Worm (Caenorhabditis elegans) whole organism, L1 larva: ENCODE data around the gene cest-5.1.

Experiments used
- C04F5.9 ChIP-seq: sonication (generic microtip); optimal IDR thresholded peaks from 2 replicates; lab custom pipeline; 2016; ENCODE audit warnings: missing genetic modification characterization, missing compliant biosample characterization
- C34B4.2 ChIP-seq: sonication (generic microtip); optimal IDR thresholded peaks from 2 replicates; lab custom pipeline; 2017; ENCODE audit warnings: mild to moderate bottlenecking, missing genetic modification characterization, missing compliant biosample characterization
- F16B12.6 ChIP-seq: fragments of 150-350 bp; optimal IDR thresholded peaks from 2 replicates; lab custom pipeline; 2014; ENCODE audit warnings: missing biosample characterization, missing genetic modification characterization
- aha-1 ChIP-seq: fragments of 150-350 bp; optimal IDR thresholded peaks from 2 replicates; lab custom pipeline; 2014; ENCODE audit warnings: missing biosample characterization, missing genetic modification characterization
- blmp-1 ChIP-seq: fragments of 150-350 bp; optimal IDR thresholded peaks from 2 replicates; lab custom pipeline; 2014; ENCODE audit warnings: missing biosample characterization, missing genetic modification characterization
- ceh-8 ChIP-seq: fragments of 200-800 bp; sonication (Bioruptor generic); optimal IDR thresholded peaks from 2 replicates; lab custom pipeline; 2018; ENCODE audit warnings: mild to moderate bottlenecking, missing genetic modification characterization, moderate library complexity, missing compliant biosample characterization
- ceh-82 ChIP-seq, 3 experiments: fragments of 150-350 bp in 1 of 3; sonication (generic microtip) in 2 of 3; optimal IDR thresholded peaks; 2 replicates each; lab custom pipeline; 2014 to 2017; ENCODE audit warnings: missing biosample characterization in 3 of 3, missing genetic modification characterization in 3 of 3
- efl-1 ChIP-seq, 4 experiments: fragments of 150-350 bp; optimal IDR thresholded peaks in 3 of 4; peaks in 1 of 4; 1 replicate in 1 of 4; 2 replicates in 3 of 4; lab custom pipeline; 2014; ENCODE audit warnings: missing biosample characterization in 2 of 4, missing genetic modification characterization in 2 of 4, missing genetic modification reagents in 2 of 4
- efl-3 ChIP-seq: fragments of 200-800 bp; sonication (Bioruptor generic); optimal IDR thresholded peaks from 2 replicates; lab custom pipeline; 2018; ENCODE audit warnings: mild to moderate bottlenecking, missing genetic modification characterization, missing compliant biosample characterization
- egl-13 ChIP-seq: sonication (generic microtip); optimal IDR thresholded peaks from 2 replicates; lab custom pipeline; 2016; ENCODE audit warnings: missing genotype, missing genetic modification reagents, missing genetic modification characterization, missing compliant biosample characterization
- egl-27 ChIP-seq, 2 experiments: fragments of 150-350 bp in 1 of 2; sonication (generic microtip); optimal IDR thresholded peaks; 3 replicates each; lab custom pipeline; 2017 to 2018; ENCODE audit warnings: missing biosample characterization in 2 of 2, missing genetic modification characterization in 2 of 2, missing genetic modification reagents in 2 of 2
- elt-3 ChIP-seq, 6 experiments: fragments of 150-350 bp in 1 of 6; sonication (generic microtip); optimal IDR thresholded peaks; 2 replicates each; lab custom pipeline; 2017 to 2018; ENCODE audit warnings: missing biosample characterization in 6 of 6, missing genetic modification characterization in 6 of 6, inconsistent platforms in 1 of 6
- fkh-10 ChIP-seq: sonication (generic microtip); optimal IDR thresholded peaks from 2 replicates; lab custom pipeline; 2017; ENCODE audit warnings: missing biosample characterization, missing genetic modification reagents, missing genetic modification characterization
- fkh-4 ChIP-seq: sonication (generic microtip); optimal IDR thresholded peaks from 2 replicates; lab custom pipeline; 2016; ENCODE audit warnings: missing compliant biosample characterization, missing genetic modification characterization, borderline replicate concordance
- fkh-8 ChIP-seq: sonication (generic microtip); optimal IDR thresholded peaks from 2 replicates; lab custom pipeline; 2016; ENCODE audit warnings: mild to moderate bottlenecking, missing genetic modification characterization, missing compliant biosample characterization
- grh-1 ChIP-seq: fragments of 200-800 bp; sonication (Bioruptor generic); IDR thresholded peaks from 2 replicates; pipeline ENCODE4 v1.3.6; 2022; ENCODE audit warnings: missing genetic modification reagents, missing genetic modification characterization, missing compliant biosample characterization
- hlh-17 ChIP-seq: fragments of 200-800 bp; sonication (Bioruptor generic); optimal IDR thresholded peaks from 2 replicates; lab custom pipeline; 2018; ENCODE audit warnings: missing genetic modification characterization, mild to moderate bottlenecking, missing compliant biosample characterization, moderate library complexity, borderline replicate concordance
- hlh-4 ChIP-seq: sonication (generic microtip); optimal IDR thresholded peaks from 2 replicates; lab custom pipeline; 2016; ENCODE audit warnings: mild to moderate bottlenecking, missing genetic modification characterization, missing compliant biosample characterization
- hpl-2 ChIP-seq: fragments of 150-350 bp; optimal IDR thresholded peaks from 2 replicates; lab custom pipeline; 2014; ENCODE audit warnings: missing biosample characterization, missing genetic modification reagents, missing genetic modification characterization
- lin-14 ChIP-seq: fragments of 200-800 bp; sonication (Bioruptor generic); optimal IDR thresholded peaks from 2 replicates; lab custom pipeline; 2018; ENCODE audit warnings: mild to moderate bottlenecking, missing genetic modification characterization, moderate library complexity, missing compliant biosample characterization
- lin-15B ChIP-seq: fragments of 150-350 bp; sonication (generic microtip); optimal IDR thresholded peaks from 3 replicates; lab custom pipeline; 2014; ENCODE audit warnings: missing biosample characterization, missing genetic modification characterization
- lin-35 ChIP-seq, 2 experiments: fragments of 150-350 bp; optimal IDR thresholded peaks; 2 replicates each; lab custom pipeline; 2014; ENCODE audit warnings: missing biosample characterization in 2 of 2, missing genetic modification characterization in 2 of 2, missing genetic modification reagents in 2 of 2
- lin-39 ChIP-seq: fragments of 150-350 bp; optimal IDR thresholded peaks from 2 replicates; lab custom pipeline; 2014; ENCODE audit warnings: missing biosample characterization, missing genetic modification reagents, missing genetic modification characterization
- lir-3 ChIP-seq: sonication (generic microtip); optimal IDR thresholded peaks from 2 replicates; lab custom pipeline; 2016; ENCODE audit warnings: mild to moderate bottlenecking, missing genetic modification characterization, moderate library complexity, missing compliant biosample characterization; ENCODE audit not compliant: poor library complexity
- mdl-1 ChIP-seq, 2 experiments: fragments of 150-350 bp; optimal IDR thresholded peaks; 2 replicates each; lab custom pipeline; 2014 to 2017; ENCODE audit warnings: missing biosample characterization in 2 of 2, missing genetic modification characterization in 2 of 2, inconsistent platforms in 1 of 2
- mef-2 ChIP-seq: fragments of 150-350 bp; optimal IDR thresholded peaks from 2 replicates; lab custom pipeline; 2014; ENCODE audit warnings: missing biosample characterization, missing genetic modification characterization
- mep-1 ChIP-seq: fragments of 150-350 bp; optimal IDR thresholded peaks from 2 replicates; lab custom pipeline; 2014; ENCODE audit warnings: missing biosample characterization, missing genetic modification characterization
- nhr-11 ChIP-seq: fragments of 150-350 bp; optimal IDR thresholded peaks from 2 replicates; lab custom pipeline; 2014; ENCODE audit warnings: missing biosample characterization, missing genetic modification characterization
- nhr-12 ChIP-seq: sonication (generic microtip); optimal IDR thresholded peaks from 2 replicates; lab custom pipeline; 2017; ENCODE audit warnings: missing biosample characterization, missing genetic modification characterization
- nhr-20 ChIP-seq: sonication (generic microtip); optimal IDR thresholded peaks from 2 replicates; lab custom pipeline; 2016; ENCODE audit warnings: mild to moderate bottlenecking, missing genetic modification characterization, missing compliant biosample characterization
- nhr-237 ChIP-seq: fragments of 150-350 bp; optimal IDR thresholded peaks from 2 replicates; lab custom pipeline; 2014; ENCODE audit warnings: missing biosample characterization, missing genetic modification characterization
- nhr-71 ChIP-seq: sonication (generic microtip); optimal IDR thresholded peaks from 2 replicates; lab custom pipeline; 2016; ENCODE audit warnings: mild to moderate bottlenecking, missing genetic modification characterization, moderate library complexity, missing compliant biosample characterization
- nhr-77 ChIP-seq: fragments of 150-350 bp; optimal IDR thresholded peaks from 2 replicates; lab custom pipeline; 2014; ENCODE audit warnings: missing biosample characterization, missing genetic modification characterization
- nhr-84 ChIP-seq: sonication (generic microtip); optimal IDR thresholded peaks from 2 replicates; lab custom pipeline; 2017; ENCODE audit warnings: missing biosample characterization, missing genetic modification characterization
- nhr-85 ChIP-seq: sonication (generic microtip); peaks from one replicate; lab custom pipeline; 2016; ENCODE audit warnings: missing genetic modification characterization, inconsistent platforms, missing compliant biosample characterization
- pag-3 ChIP-seq: sonication (generic microtip); optimal IDR thresholded peaks from 2 replicates; lab custom pipeline; 2017; ENCODE audit warnings: missing genetic modification characterization, mild to moderate bottlenecking, missing compliant biosample characterization, antibody characterized with exemption, borderline replicate concordance; ENCODE audit not compliant: insufficient read depth
- pqm-1 ChIP-seq: sonication (generic microtip); optimal IDR thresholded peaks from 3 replicates; lab custom pipeline; 2017; ENCODE audit warnings: missing biosample characterization, missing genetic modification characterization
- rnt-1 ChIP-seq: sonication (generic microtip); optimal IDR thresholded peaks from 2 replicates; lab custom pipeline; 2016; ENCODE audit warnings: mild to moderate bottlenecking, missing genetic modification characterization, moderate library complexity, missing compliant biosample characterization
- sox-4 ChIP-seq: sonication (generic microtip); optimal IDR thresholded peaks from 2 replicates; lab custom pipeline; 2016; ENCODE audit warnings: missing genetic modification characterization, missing compliant biosample characterization
- sup-37 ChIP-seq: fragments of 200-800 bp; sonication (Bioruptor generic); optimal IDR thresholded peaks from 2 replicates; lab custom pipeline; 2018; ENCODE audit warnings: mild to moderate bottlenecking, missing genetic modification characterization, missing compliant biosample characterization
- swsn-7 ChIP-seq: sonication (generic microtip); optimal IDR thresholded peaks from 2 replicates; lab custom pipeline; 2016; ENCODE audit warnings: missing genetic modification characterization, missing compliant biosample characterization
- tbx-2 ChIP-seq: sonication (generic microtip); optimal IDR thresholded peaks from 2 replicates; lab custom pipeline; 2016; ENCODE audit warnings: missing genetic modification characterization, missing compliant biosample characterization
- vab-15 ChIP-seq: sonication (generic microtip); optimal IDR thresholded peaks from 2 replicates; lab custom pipeline; 2017; ENCODE audit warnings: missing genotype, mild to moderate bottlenecking, missing genetic modification characterization, missing compliant biosample characterization
- xbp-1 ChIP-seq: sonication (generic microtip); optimal IDR thresholded peaks from 2 replicates; lab custom pipeline; 2016; ENCODE audit warnings: missing genetic modification characterization, missing compliant biosample characterization
- ztf-11 ChIP-seq, 2 experiments: sonication (generic microtip); optimal IDR thresholded peaks; 2 replicates each; lab custom pipeline; 2016 to 2017; ENCODE audit warnings: missing genetic modification characterization in 2 of 2, missing biosample characterization in 1 of 2, missing compliant biosample characterization in 1 of 2
- ztf-4 ChIP-seq: fragments of 150-350 bp; optimal IDR thresholded peaks from 2 replicates; lab custom pipeline; 2014; ENCODE audit warnings: missing biosample characterization, missing genetic modification characterization

cest-5.1 gene

DNA sequence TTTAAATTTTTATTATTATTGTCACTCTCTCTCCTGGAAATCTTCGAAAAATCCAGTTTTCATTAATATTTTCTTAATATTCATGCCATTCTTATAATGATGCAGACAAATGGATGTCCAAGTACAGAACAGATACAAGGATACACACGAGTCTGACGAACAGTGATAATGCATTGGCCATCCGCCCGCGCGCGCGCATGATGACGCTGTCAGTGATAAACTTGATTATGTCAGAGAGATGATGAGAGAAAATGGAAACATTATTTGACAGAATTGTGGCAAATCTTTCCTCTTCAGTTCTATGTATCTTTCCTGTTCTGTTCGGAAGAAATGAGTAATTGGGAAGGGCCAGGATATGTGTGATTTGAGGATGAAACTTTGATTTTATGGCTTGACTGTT, 24.2 kb upstream of the cest-5.1 start (continued):
- TF ChIP-seq swsn-7 (tag; lab: Kevin White, UChicago) (no peak), nhr-11 (tag; lab: Kevin White, UChicago) (no peak), C34B4.2 (no peak), egl-13 (no peak), aha-1 (tag; lab: Kevin White, UChicago) (no peak), blmp-1 (tag; lab: Kevin White, UChicago) (peak; percentile 82), fkh-4 (tag; lab: Kevin White, UChicago) (no peak), nhr-12 (tag; lab: Kevin White, UChicago) (no peak), lin-15B (tag; lab: Kevin White, UChicago) (no peak), mef-2 (tag; lab: Kevin White, UChicago) (no peak), rnt-1 (tag; lab: Kevin White, UChicago) (no peak), egl-27 (tag; optimal IDR thresholded peaks at IDR 0.05; lab: Kevin White, UChicago) (no peak), sup-37 (no peak), xbp-1 (no peak), ztf-11 (tag; optimal IDR thresholded peaks at IDR 0.05; lab: Kevin White, UChicago) (no peak), nhr-20 (tag; lab: Kevin White, UChicago) (no peak), tbx-2 (tag; lab: Kevin White, UChicago) (no peak), nhr-84 (tag; lab: Kevin White, UChicago) (no peak)
- TF ChIP-seq, all 84 proteins: peak for 6

DNA sequence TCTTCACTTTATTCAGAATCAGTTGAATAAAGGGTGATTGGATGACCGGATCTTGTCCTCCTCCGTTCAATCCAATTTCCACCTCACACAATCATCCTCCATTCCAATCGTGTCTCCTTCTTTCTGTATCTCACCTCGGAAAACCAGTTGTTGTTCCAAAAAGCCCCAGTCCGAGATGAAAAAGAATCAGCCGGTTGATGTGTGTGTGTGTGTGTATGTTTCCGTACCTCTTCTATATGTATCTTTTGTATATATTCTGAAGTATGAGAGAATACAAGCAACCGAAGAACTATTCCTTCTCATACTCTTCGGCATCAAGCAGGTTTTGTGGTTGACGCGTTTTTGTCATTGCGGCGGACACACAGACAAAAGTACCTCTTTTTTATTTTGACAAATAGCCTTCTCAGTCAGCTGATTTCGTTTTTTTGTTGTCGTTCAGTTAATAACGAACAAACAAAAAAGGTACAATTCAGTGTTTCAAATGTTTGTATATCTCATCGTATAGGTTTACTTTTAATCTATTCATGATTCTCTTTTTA, 22.2 kb upstream of the cest-5.1 start:
- TF ChIP-seq nhr-85 (peak; percentile 84), mep-1 (tag; lab: Kevin White, UChicago) (peak; percentile 28), pag-3 (tag; lab: Kevin White, UChicago) (peak; percentile 3), lin-35 (GFP tag; optimal IDR thresholded peaks at IDR 0.05; lab: Kevin White, UChicago) (peak in 1 of 2 experiments; percentile 35), lin-14 (GFP tag; lab: Kevin White, UChicago) (peak; percentile 64), blmp-1 (tag; lab: Kevin White, UChicago) (peak; percentile 81), nhr-20 (tag; lab: Kevin White, UChicago) (no peak), ztf-4 (peak; percentile 15), grh-1 (GFP tag; lab: Robert Waterston, UW) (0 out of 2 replicates have a peak, but pooled peaks have one; percentile 23), elt-3 (tag; optimal IDR thresholded peaks at IDR 0.05; lab: Kevin White, UChicago) (peak in 1 of 6 experiments; percentile 42), nhr-84 (tag; lab: Kevin White, UChicago) (no peak), vab-15 (tag; lab: Kevin White, UChicago) (no peak)

- no peak for TF ChIP-seq nhr-77 (tag; lab: Kevin White, UChicago)
- TF ChIP-seq F16B12.6 (tag; lab: Kevin White, UChicago) = no peak
- no peak for TF ChIP-seq hpl-2
- TF ChIP-seq sox-4 (tag; lab: Kevin White, UChicago) = no peak
- TF ChIP-seq ceh-8 (GFP tag; lab: Kevin White, UChicago) = no peak
- peak; percentile 52 for TF ChIP-seq lin-14 (GFP tag; lab: Kevin White, UChicago)
- TF ChIP-seq lin-15B (tag; lab: Kevin White, UChicago) = no peak
- no peak for TF ChIP-seq lir-3
- TF ChIP-seq efl-3 (GFP tag; lab: Kevin White, UChicago) = no peak
- TF ChIP-seq xbp-1 = no peak
- TF ChIP-seq pqm-1 (tag; lab: Kevin White, UChicago) = no peak
- no peak for TF ChIP-seq nhr-237 (tag; lab: Kevin White, UChicago)
- no peak for TF ChIP-seq nhr-71 (tag; lab: Kevin White, UChicago)
- TF ChIP-seq efl-1 (optimal IDR thresholded peaks at IDR 0.05; lab: Kevin White, UChicago) = no peak
- peak in 1 of 2 experiments; percentile 77 for TF ChIP-seq efl-1 (GFP tag; optimal IDR thresholded peaks at IDR 0.05 in 1 of 2; lab: Kevin White, UChicago)
- TF ChIP-seq blmp-1 (tag; lab: Kevin White, UChicago) = peak; percentile 87
- TF ChIP-seq hlh-4 (tag; lab: Kevin White, UChicago) = no peak
- no peak for TF ChIP-seq C04F5.9 (tag; lab: Kevin White, UChicago)
- no peak for TF ChIP-seq fkh-4 (tag; lab: Kevin White, UChicago)
- no peak for TF ChIP-seq lin-39 (tag; lab: Kevin White, UChicago)
- TF ChIP-seq mef-2 (tag; lab: Kevin White, UChicago) = no peak
- TF ChIP-seq fkh-8 = no peak
- no peak for TF ChIP-seq egl-27 (tag; optimal IDR thresholded peaks at IDR 0.05; lab: Kevin White, UChicago)
- TF ChIP-seq mdl-1 (tag; optimal IDR thresholded peaks at IDR 0.05; lab: Kevin White, UChicago) = no peak
- TF ChIP-seq fkh-10 (GFP tag; lab: Kevin White, UChicago) = no peak
- no peak for TF ChIP-seq hlh-17 (GFP tag; lab: Kevin White, UChicago)
- TF ChIP-seq ceh-82 (tag; optimal IDR thresholded peaks at IDR 0.05; lab: Kevin White, UChicago) = no peak
These were observed 21.0 kb upstream of the cest-5.1 start for ce11 chrIV:6652479-6653022.
